Fruit fly (Drosophila melanogaster): ENCODE data around the gene CG18649.

dm6 chr3L:15013957-15014692 is 39.8 kb downstream of the CG18649 start, which contains the start of gene Reck:
- TF ChIP-seq Dfd (GFP tag; optimal IDR thresholded peaks at IDR 0.05) = peak; percentile 20
- TF ChIP-seq usp (GFP tag; optimal IDR thresholded peaks at IDR 0.05) = no peak
- peak; percentile 55 for TF ChIP-seq HLH106 (tag; optimal IDR thresholded peaks at IDR 0.05)
